Worm (Caenorhabditis elegans): ENCODE measurements around the gene crn-4.

ce11 chrX:2216242-2216641 lies 41.7 kb downstream of the crn-4 start:
- TF ChIP-seq tab-1 (GFP tag; IDR thresholded peaks at IDR 0.05) (no peak), klf-2 (GFP tag; conservative IDR thresholded peaks at IDR 0.05) (no peak), ztf-23 (GFP tag; IDR thresholded peaks at IDR 0.05) (no peak), med-1 (GFP tag; optimal IDR thresholded peaks at IDR 0.05; ENCODE audit: insufficient read depth) (no peak), flt-1 (GFP tag; IDR thresholded peaks at IDR 0.05) (no peak), cog-1 (tag; optimal IDR thresholded peaks at IDR 0.05) (no peak), ref-1 (GFP tag; conservative IDR thresholded peaks at IDR 0.05) (no peak), T22C8.4 (GFP tag; IDR thresholded peaks at IDR 0.05) (no peak)
